Fruit fly (Drosophila melanogaster): ENCODE data around the gene Cubn.

Gene Cubn

dm6 chrX:9571208-9571607, at the start of gene Cubn:
Gene Cubn, minus strand, starts transcription at chrX:9571308.
- TF ChIP-seq CG8478 (optimal IDR thresholded peaks at IDR 0.05) = no peak
- no peak for TF ChIP-seq CTCF (optimal IDR thresholded peaks at IDR 0.05)

dm6 chrX:9617598-9618076, 46.5 kb upstream of the Cubn start:
- TF ChIP-seq CTCF (optimal IDR thresholded peaks at IDR 0.05) (no peak), CG8478 (optimal IDR thresholded peaks at IDR 0.05) (no peak)

dm6 chrX:9615471-9615870, 44.4 kb upstream of the Cubn start:
- TF ChIP-seq CTCF (optimal IDR thresholded peaks at IDR 0.05) (no peak), CG8478 (optimal IDR thresholded peaks at IDR 0.05) (no peak)

dm6 chrX:9608727-9609419, 37.8 kb upstream of the Cubn start, which contains the start of the genes LysRS and Hecw:
Gene LysRS, minus strand, starts transcription at chrX:9608884.
Gene Hecw, plus strand, starts transcription at chrX:9608946.
- TF ChIP-seq CG8478 (optimal IDR thresholded peaks at IDR 0.05) (no peak), CTCF (optimal IDR thresholded peaks at IDR 0.05) (peak; percentile 74 to 77)

dm6 chrX:9605783-9606182, 34.7 kb upstream of the Cubn start, which contains the start of gene Lst8:
Gene Lst8, minus strand, starts transcription at chrX:9605969.
- TF ChIP-seq CG8478 (optimal IDR thresholded peaks at IDR 0.05) (no peak), CTCF (optimal IDR thresholded peaks at IDR 0.05) (no peak)

- no peak for TF ChIP-seq CG8478 (optimal IDR thresholded peaks at IDR 0.05)
- TF ChIP-seq CTCF (optimal IDR thresholded peaks at IDR 0.05) = peak; percentile 29 to 36
Measured at dm6 chrX:9600818-9601732, 30.0 kb upstream of the Cubn start, which contains the start of gene Gga. Gene Gga, plus strand, starts transcription at chrX:9601030.

dm6 chrX:9600083-9600817, 29.1 kb upstream of the Cubn start:
- TF ChIP-seq CTCF (optimal IDR thresholded peaks at IDR 0.05) = peak in 1 of 2 experiments; percentile 21
- TF ChIP-seq CG8478 (optimal IDR thresholded peaks at IDR 0.05) = no peak

- TF ChIP-seq CTCF (optimal IDR thresholded peaks at IDR 0.05) = no peak
- TF ChIP-seq CG8478 (optimal IDR thresholded peaks at IDR 0.05) = no peak
Measured at dm6 chrX:9599158-9600082, 28.3 kb upstream of the Cubn start.

- TF ChIP-seq CG8478 (optimal IDR thresholded peaks at IDR 0.05) (no peak), CTCF (optimal IDR thresholded peaks at IDR 0.05) (no peak)
Measured at dm6 chrX:9598106-9598505, 27.0 kb upstream of the Cubn start.

dm6 chrX:9595312-9595931, 24.3 kb upstream of the Cubn start:
- no peak for TF ChIP-seq CG8478 (optimal IDR thresholded peaks at IDR 0.05)
- peak; percentile 68 to 75 for TF ChIP-seq CTCF (optimal IDR thresholded peaks at IDR 0.05)

dm6 chrX:9594446-9594845, 23.3 kb upstream of the Cubn start:
- TF ChIP-seq CTCF (optimal IDR thresholded peaks at IDR 0.05) (no peak), CG8478 (optimal IDR thresholded peaks at IDR 0.05) (no peak)

- no peak for TF ChIP-seq CTCF (optimal IDR thresholded peaks at IDR 0.05)
Measured at dm6 chrX:9590592-9590991, 19.5 kb upstream of the Cubn start.

- TF ChIP-seq CG8478 (optimal IDR thresholded peaks at IDR 0.05) (no peak), CTCF (optimal IDR thresholded peaks at IDR 0.05) (no peak)
Measured at dm6 chrX:9589928-9590327, 18.8 kb upstream of the Cubn start.

Measured in S2 (cell line).